Fruit fly (Drosophila melanogaster): ENCODE results near the gene CG14200.

The CG14200 gene

dm6 chrX:19495611-19496583 is 592 bp downstream of the CG14200 start (continued):
- TF ChIP-seq Xbp1 (GFP tag; optimal IDR thresholded peaks at IDR 0.05) (peak; percentile 52), eyg (GFP tag; optimal IDR thresholded peaks at IDR 0.05) (no peak), Tbp (GFP tag; optimal IDR thresholded peaks at IDR 0.05) (no peak), pnt (GFP tag; optimal IDR thresholded peaks at IDR 0.05) (peak; percentile 40), esg (GFP tag; conservative IDR thresholded peaks at IDR 0.05) (peak; percentile 63), lola (GFP tag; optimal IDR thresholded peaks at IDR 0.05) (peak in 1 of 3 experiments; percentile 37), CG14441 (GFP tag; IDR thresholded peaks at IDR 0.05) (peak; percentile 70), Hmr (GFP tag; optimal IDR thresholded peaks at IDR 0.05) (peak; percentile 71), CG30020 (tag; optimal IDR thresholded peaks at IDR 0.05) (no peak), CG5245 (GFP tag; optimal IDR thresholded peaks at IDR 0.05) (no peak), CG3838 (GFP tag; optimal IDR thresholded peaks at IDR 0.05) (no peak), H15 (GFP tag; IDR thresholded peaks at IDR 0.05) (0 out of 3 replicates have a peak, but pooled peaks have one; percentile 23), cato (GFP tag; optimal IDR thresholded peaks at IDR 0.05; ENCODE audit: borderline replicate concordance) (peak; percentile 29), her (GFP tag; optimal IDR thresholded peaks at IDR 0.05) (peak; percentile 72), gcm (GFP tag; optimal IDR thresholded peaks at IDR 0.05) (peak; percentile 2), bcd (GFP tag; optimal IDR thresholded peaks at IDR 0.05) (peak; percentile 62), CG15073 (GFP tag; optimal IDR thresholded peaks at IDR 0.05) (peak; percentile 76), schlank (tag; optimal IDR thresholded peaks at IDR 0.05) (peak; percentile 54), zfh1 (GFP tag; IDR thresholded peaks at IDR 0.05) (peak; percentile 57; the same call in 2 of the 3 replicates), CG10267 (tag; optimal IDR thresholded peaks at IDR 0.05) (no peak), Dll (GFP tag; IDR thresholded peaks at IDR 0.05; ENCODE audit: partially characterized antibody) (no peak), CG12942 (GFP tag; optimal IDR thresholded peaks at IDR 0.05) (peak; percentile 43), grn (GFP tag; optimal IDR thresholded peaks at IDR 0.05) (no peak), rib (GFP tag; IDR thresholded peaks at IDR 0.05) (peak; percentile 29; the same call in 1 of the 2 replicates), CG1024 (GFP tag; IDR thresholded peaks at IDR 0.05) (no peak), CG13894 (tag; optimal IDR thresholded peaks at IDR 0.05) (peak; percentile 34), Ssrp (tag; optimal IDR thresholded peaks at IDR 0.05) (peak; percentile 50), CG14014 (GFP tag; IDR thresholded peaks at IDR 0.05) (peak; percentile 75), tgo (GFP tag; IDR thresholded peaks at IDR 0.05) (peak; percentile 53; the same call in 2 of the 3 replicates), CHES-1-like (GFP tag; optimal IDR thresholded peaks at IDR 0.05) (peak; percentile 63), ara (GFP tag; IDR thresholded peaks at IDR 0.05) (no peak), Atf-2 (GFP tag; optimal IDR thresholded peaks at IDR 0.05) (peak; percentile 61), CG1602 (GFP tag; optimal IDR thresholded peaks at IDR 0.05) (peak; percentile 19), Dfd (GFP tag; optimal IDR thresholded peaks at IDR 0.05) (no peak), ttk (GFP tag; IDR thresholded peaks at IDR 0.05) (0 out of 2 replicates have a peak, but pooled peaks have one; percentile 25), ewg (GFP tag; optimal IDR thresholded peaks at IDR 0.05) (peak; percentile 64), CG11560 (tag; IDR thresholded peaks at IDR 0.05) (peak; percentile 18; the same call in 1 of the 3 replicates), mam (GFP tag; optimal IDR thresholded peaks at IDR 0.05) (peak; percentile 70), MESR4 (GFP tag; optimal IDR thresholded peaks at IDR 0.05) (peak; percentile 70), CG11696 (GFP tag; IDR thresholded peaks at IDR 0.05) (peak; percentile 94), Awh (GFP tag; IDR thresholded peaks at IDR 0.05) (no peak), Ada2b (GFP tag; IDR thresholded peaks at IDR 0.05) (peak; percentile 57; the same call in 1 of the 2 replicates), scrt (GFP tag; optimal IDR thresholded peaks at IDR 0.05) (peak; percentile 41), bigmax (GFP tag; optimal IDR thresholded peaks at IDR 0.05) (no peak), sens (GFP tag) (peak; percentile 70), Hr3 (GFP tag; optimal IDR thresholded peaks at IDR 0.05) (peak; percentile 38), H2.0 (GFP tag; IDR thresholded peaks at IDR 0.05) (peak; percentile 36), CG1233 (GFP tag; optimal IDR thresholded peaks at IDR 0.05) (peak; percentile 31), CG10209 (GFP tag; optimal IDR thresholded peaks at IDR 0.05) (peak; percentile 42)
